Worm (Caenorhabditis elegans) whole organism, late embryonic: Measurements from ENCODE around the gene fbxb-108.

Experiments
- C08G9.2 ChIP-seq: sonication (generic microtip); optimal IDR thresholded peaks from 2 replicates; lab custom pipeline; 2016; ENCODE audit warnings: mild to moderate bottlenecking, missing genetic modification characterization, moderate library complexity, missing compliant biosample characterization
- F13H6.1 ChIP-seq: sonication (generic microtip); optimal IDR thresholded peaks from 2 replicates; lab custom pipeline; 2016; ENCODE audit warnings: missing genetic modification characterization, missing compliant biosample characterization
- K02D7.2 ChIP-seq: sonication (generic microtip); optimal IDR thresholded peaks from 2 replicates; lab custom pipeline; 2017; ENCODE audit warnings: mild to moderate bottlenecking, missing genetic modification characterization, missing compliant biosample characterization
- K09A11.1 ChIP-seq: sonication (generic microtip); optimal IDR thresholded peaks from 2 replicates; lab custom pipeline; 2017; ENCODE audit warnings: antibody characterized with exemption, mild to moderate bottlenecking, missing genetic modification characterization, missing compliant biosample characterization; ENCODE audit not compliant: insufficient read depth
- T23F11.4 ChIP-seq: fragments of 200-800 bp; sonication (Bioruptor generic); optimal IDR thresholded peaks from 2 replicates; lab custom pipeline; 2018; ENCODE audit warnings: mild to moderate bottlenecking, missing genetic modification characterization, missing compliant biosample characterization
- Y22D7AL.16 ChIP-seq: sonication (generic microtip); optimal IDR thresholded peaks from 2 replicates; lab custom pipeline; 2016; ENCODE audit warnings: missing genetic modification characterization, missing compliant biosample characterization
- ahr-1 ChIP-seq: sonication (generic microtip); optimal IDR thresholded peaks from 2 replicates; lab custom pipeline; 2016; ENCODE audit warnings: missing genetic modification characterization, missing compliant biosample characterization
- ama-1 ChIP-seq: fragments of 150-350 bp; optimal IDR thresholded peaks from 2 replicates; lab custom pipeline; 2014
- ceh-14 ChIP-seq: sonication (generic microtip); optimal IDR thresholded peaks from 2 replicates; lab custom pipeline; 2016; ENCODE audit warnings: missing genotype, missing genetic modification characterization, missing compliant biosample characterization
- ceh-18 ChIP-seq: sonication (generic microtip); optimal IDR thresholded peaks from 2 replicates; lab custom pipeline; 2016; ENCODE audit warnings: missing genetic modification characterization, missing compliant biosample characterization
- ceh-2 ChIP-seq: sonication (generic microtip); optimal IDR thresholded peaks from 2 replicates; lab custom pipeline; 2016; ENCODE audit warnings: missing genotype, missing genetic modification characterization, missing compliant biosample characterization
- ceh-22 ChIP-seq: sonication (generic microtip); optimal IDR thresholded peaks from 2 replicates; lab custom pipeline; 2017; ENCODE audit warnings: missing biosample characterization, missing genetic modification characterization
- ceh-31 ChIP-seq: sonication (generic microtip); optimal IDR thresholded peaks from 2 replicates; lab custom pipeline; 2016; ENCODE audit warnings: missing genetic modification characterization, missing compliant biosample characterization
- ceh-34 ChIP-seq: sonication (generic microtip); optimal IDR thresholded peaks from 2 replicates; lab custom pipeline; 2016; ENCODE audit warnings: mild to moderate bottlenecking, missing genetic modification characterization, missing compliant biosample characterization
- ceh-6 ChIP-seq: fragments of 200-800 bp; sonication (Bioruptor generic); optimal IDR thresholded peaks from 2 replicates; lab custom pipeline; 2018; ENCODE audit warnings: mild to moderate bottlenecking, missing genetic modification characterization, missing compliant biosample characterization
- che-1 ChIP-seq: sonication (generic microtip); optimal IDR thresholded peaks from 2 replicates; lab custom pipeline; 2016; ENCODE audit warnings: mild to moderate bottlenecking, missing genetic modification characterization, missing compliant biosample characterization
- elt-2 ChIP-seq: sonication (generic microtip); optimal IDR thresholded peaks from 2 replicates; lab custom pipeline; 2016; ENCODE audit warnings: missing genetic modification reagents, missing genetic modification characterization, missing compliant biosample characterization
- elt-4 ChIP-seq: sonication (generic microtip); optimal IDR thresholded peaks from 2 replicates; lab custom pipeline; 2016; ENCODE audit warnings: missing genetic modification characterization, missing compliant biosample characterization
- ets-4 ChIP-seq: sonication (generic microtip); optimal IDR thresholded peaks from 2 replicates; lab custom pipeline; 2016; ENCODE audit warnings: missing genetic modification characterization, missing compliant biosample characterization
- eyg-1 ChIP-seq: sonication (generic microtip); optimal IDR thresholded peaks from 2 replicates; lab custom pipeline; 2016; ENCODE audit warnings: missing genotype, missing genetic modification characterization, missing compliant biosample characterization
- fax-1 ChIP-seq: sonication (generic microtip); optimal IDR thresholded peaks from 2 replicates; lab custom pipeline; 2016; ENCODE audit warnings: missing genotype, missing genetic modification characterization, missing compliant biosample characterization
- fkh-6 ChIP-seq: sonication (generic microtip); optimal IDR thresholded peaks from 2 replicates; lab custom pipeline; 2016; ENCODE audit warnings: missing genetic modification characterization, missing compliant biosample characterization
- hlh-13 ChIP-seq: fragments of 200-800 bp; sonication (Bioruptor generic); optimal IDR thresholded peaks from 2 replicates; lab custom pipeline; 2018; ENCODE audit warnings: mild to moderate bottlenecking, missing genetic modification characterization, missing compliant biosample characterization
- hlh-8 ChIP-seq: sonication (generic microtip); optimal IDR thresholded peaks from 2 replicates; lab custom pipeline; 2016; ENCODE audit warnings: missing genotype, missing genetic modification characterization, missing compliant biosample characterization
- lin-11 ChIP-seq: fragments of 200-800 bp; sonication (Bioruptor generic); optimal IDR thresholded peaks from 2 replicates; lab custom pipeline; 2018; ENCODE audit warnings: mild to moderate bottlenecking, missing genetic modification characterization, missing compliant biosample characterization
- mec-3 ChIP-seq: sonication (generic microtip); optimal IDR thresholded peaks from 2 replicates; lab custom pipeline; 2016; ENCODE audit warnings: borderline replicate concordance, missing genetic modification characterization, missing compliant biosample characterization
- nhr-232 ChIP-seq: sonication (generic microtip); optimal IDR thresholded peaks from 2 replicates; lab custom pipeline; 2016; ENCODE audit warnings: missing genetic modification characterization, missing compliant biosample characterization
- odd-2 ChIP-seq: sonication (generic microtip); optimal IDR thresholded peaks from 2 replicates; lab custom pipeline; 2017; ENCODE audit warnings: antibody characterized with exemption, mild to moderate bottlenecking, missing genetic modification characterization, missing compliant biosample characterization
- pag-3 ChIP-seq: sonication (generic microtip); optimal IDR thresholded peaks from 2 replicates; lab custom pipeline; 2016; ENCODE audit warnings: missing compliant biosample characterization, missing genetic modification characterization, borderline replicate concordance
- pat-9 ChIP-seq: fragments of 200-800 bp; sonication (Bioruptor generic); optimal IDR thresholded peaks from 2 replicates; lab custom pipeline; 2018; ENCODE audit warnings: mild to moderate bottlenecking, missing genetic modification characterization, moderate library complexity, missing compliant biosample characterization
- pha-2 ChIP-seq: sonication (generic microtip); optimal IDR thresholded peaks from 2 replicates; lab custom pipeline; 2017; ENCODE audit warnings: mild to moderate bottlenecking, missing genetic modification characterization, missing compliant biosample characterization
- pqm-1 ChIP-seq: sonication (generic microtip); optimal IDR thresholded peaks from 2 replicates; lab custom pipeline; 2016; ENCODE audit warnings: missing genetic modification characterization, missing compliant biosample characterization
- pros-1 ChIP-seq: fragments of 150-350 bp; optimal IDR thresholded peaks from 2 replicates; lab custom pipeline; 2014; ENCODE audit warnings: missing biosample characterization, missing genetic modification reagents, missing genetic modification characterization
- rnt-1 ChIP-seq: sonication (generic microtip); optimal IDR thresholded peaks from 2 replicates; lab custom pipeline; 2016; ENCODE audit warnings: missing genetic modification characterization, missing compliant biosample characterization
- syd-9 ChIP-seq: sonication (generic microtip); optimal IDR thresholded peaks from 2 replicates; lab custom pipeline; 2016; ENCODE audit warnings: mild to moderate bottlenecking, missing genetic modification characterization, moderate library complexity, missing compliant biosample characterization
- unc-42 ChIP-seq: sonication (generic microtip); optimal IDR thresholded peaks from 2 replicates; lab custom pipeline; 2016; ENCODE audit warnings: missing genotype, missing genetic modification characterization, missing compliant biosample characterization
- unc-55 ChIP-seq: sonication (generic microtip); optimal IDR thresholded peaks from 2 replicates; lab custom pipeline; 2017; ENCODE audit warnings: missing biosample characterization, missing genetic modification reagents, missing genetic modification characterization
- unc-86 ChIP-seq: sonication (generic microtip); optimal IDR thresholded peaks from 2 replicates; lab custom pipeline; 2016; ENCODE audit warnings: missing genetic modification characterization, missing compliant biosample characterization
- zip-5 ChIP-seq: sonication (generic microtip); optimal IDR thresholded peaks from 2 replicates; lab custom pipeline; 2016; ENCODE audit warnings: missing genetic modification characterization, missing compliant biosample characterization
- ztf-16 ChIP-seq: sonication (generic microtip); optimal IDR thresholded peaks from 2 replicates; lab custom pipeline; 2017; ENCODE audit warnings: missing genetic modification characterization, missing compliant biosample characterization

Gene fbxb-108

ce11 chrII:2764664-2765063, at the start of gene fbxb-108:
TSS of gene fbxb-108 (plus strand) at chrII:2764964.
- TF ChIP-seq unc-86 (tag; lab: Kevin White, UChicago) (no peak), hlh-8 (tag; lab: Kevin White, UChicago) (no peak), nhr-232 (no peak), C08G9.2 (tag; lab: Kevin White, UChicago) (no peak), pha-2 (tag; lab: Kevin White, UChicago) (no peak), fax-1 (no peak), ztf-16 (tag; lab: Kevin White, UChicago) (no peak), syd-9 (tag; lab: Kevin White, UChicago) (no peak), pag-3 (tag; lab: Kevin White, UChicago) (no peak), ceh-34 (tag; lab: Kevin White, UChicago) (no peak), che-1 (tag; lab: Kevin White, UChicago) (no peak), mec-3 (no peak), pqm-1 (no peak)

ce11 chrII:2717335-2717734, 47.4 kb upstream of the fbxb-108 start, which contains the start of gene T05A8.3:
TSS of gene T05A8.3 (minus strand) at chrII:2717435.
- TF ChIP-seq pros-1 (tag; lab: Kevin White, UChicago) (no peak), ceh-6 (GFP tag; lab: Kevin White, UChicago) (no peak), ceh-2 (tag; lab: Kevin White, UChicago) (no peak), F13H6.1 (tag; lab: Kevin White, UChicago) (no peak), ztf-16 (tag; lab: Kevin White, UChicago) (no peak), hlh-13 (GFP tag; lab: Kevin White, UChicago) (no peak), odd-2 (tag; lab: Kevin White, UChicago) (no peak), pat-9 (tag; lab: Kevin White, UChicago) (no peak), K02D7.2 (no peak), ets-4 (no peak), elt-2 (tag; lab: Kevin White, UChicago) (no peak), unc-42 (tag; lab: Kevin White, UChicago) (no peak), pha-2 (tag; lab: Kevin White, UChicago) (no peak), unc-55 (no peak)

ce11 chrII:2719212-2719611, 45.6 kb upstream of the fbxb-108 start:
- no peak for TF ChIP-seq rnt-1 (tag; lab: Kevin White, UChicago)
- TF ChIP-seq ceh-31 (tag; lab: Kevin White, UChicago), result no peak

ce11 chrII:2721992-2722391, 42.8 kb upstream of the fbxb-108 start:
- TF ChIP-seq lin-11 (tag; lab: Kevin White, UChicago) (no peak), K09A11.1 (tag; lab: Kevin White, UChicago) (no peak)

- TF ChIP-seq ceh-18 (tag; lab: Kevin White, UChicago) (no peak), fkh-6 (tag; lab: Kevin White, UChicago) (no peak), F13H6.1 (tag; lab: Kevin White, UChicago) (no peak), Y22D7AL.16 (tag; lab: Kevin White, UChicago) (no peak), ceh-22 (no peak), zip-5 (tag; lab: Kevin White, UChicago) (no peak), eyg-1 (tag; lab: Kevin White, UChicago) (no peak), T23F11.4 (no peak), elt-4 (tag; lab: Kevin White, UChicago) (no peak), ceh-14 (tag; lab: Kevin White, UChicago) (no peak), pqm-1 (no peak), ahr-1 (tag; lab: Kevin White, UChicago) (no peak), ama-1 (lab: Kevin White, UChicago) (no peak), pat-9 (tag; lab: Kevin White, UChicago) (no peak), unc-42 (tag; lab: Kevin White, UChicago) (no peak), ets-4 (no peak)
These were observed 39.2 kb upstream of the fbxb-108 start, which contains the start of the genes T05A8.11 and nep-2 for ce11 chrII:2725561-2725960. TSS of gene T05A8.11 (minus strand) at chrII:2725661. TSS of gene nep-2 (minus strand) at chrII:2725752.
